Worm (Caenorhabditis elegans) whole organism, young adult: ENCODE data around the gene B0228.7.

Experiments used
- B0261.1 ChIP-seq: sonication (generic microtip); optimal IDR thresholded peaks from 2 replicates; lab custom pipeline; 2016; ENCODE audit warnings: mild to moderate bottlenecking, missing genetic modification characterization, moderate library complexity, missing compliant biosample characterization
- B0336.3 ChIP-seq: fragments of 200-800 bp; sonication (Bioruptor generic); IDR thresholded peaks from 2 replicates; pipeline ENCODE4 v1.3.6; 2022; ENCODE audit warnings: missing genetic modification characterization, missing compliant biosample characterization
- F23B12.7 ChIP-seq: sonication (generic microtip); optimal IDR thresholded peaks from 2 replicates; lab custom pipeline; 2017; ENCODE audit warnings: missing genetic modification characterization, mild to moderate bottlenecking, missing compliant biosample characterization, antibody characterized with exemption, moderate library complexity; ENCODE audit not compliant: insufficient read depth
- F37B4.10 ChIP-seq: fragments of 200-800 bp; sonication (Bioruptor generic); IDR thresholded peaks from 2 replicates; pipeline ENCODE4 v1.3.6; 2022; ENCODE audit warnings: missing genetic modification characterization, missing compliant biosample characterization
- F57A8.1 ChIP-seq: fragments of 200-800 bp; sonication (Bioruptor generic); optimal IDR thresholded peaks from 2 replicates; lab custom pipeline; 2018; ENCODE audit warnings: mild to moderate bottlenecking, missing genetic modification characterization, moderate library complexity, missing compliant biosample characterization
- K12H6.12 ChIP-seq: fragments of 200-800 bp; sonication (Bioruptor generic); optimal IDR thresholded peaks from 2 replicates; lab custom pipeline; 2018; ENCODE audit warnings: mild to moderate bottlenecking, missing genetic modification characterization, missing compliant biosample characterization
- Y53G8AR.9 ChIP-seq: fragments of 200-800 bp; sonication (Bioruptor generic); conservative IDR thresholded peaks from 2 replicates; pipeline ENCODE4 v1.3.6; 2022; ENCODE audit warnings: missing genetic modification reagents, missing genetic modification characterization, missing compliant biosample characterization
- Y67H2A.10 ChIP-seq: fragments of 200-800 bp; sonication (Bioruptor generic); conservative IDR thresholded peaks from 2 replicates; pipeline ENCODE4 v1.3.6; 2022; ENCODE audit warnings: missing genetic modification reagents, missing genetic modification characterization, missing compliant biosample characterization
- ZK185.1 ChIP-seq: sonication (generic microtip); optimal IDR thresholded peaks from 2 replicates; lab custom pipeline; 2016; ENCODE audit warnings: mild to moderate bottlenecking, missing genetic modification characterization, missing compliant biosample characterization; ENCODE audit not compliant: poor library complexity, severe bottlenecking
- akir-1 ChIP-seq: fragments of 200-800 bp; sonication (Bioruptor generic); optimal IDR thresholded peaks from 2 replicates; lab custom pipeline; 2018; ENCODE audit warnings: mild to moderate bottlenecking, missing genetic modification characterization, moderate library complexity, missing compliant biosample characterization
- ama-1 ChIP-seq, 3 experiments: fragments of 150-350 bp in 1 of 3; sonication (generic microtip) in 2 of 3; optimal IDR thresholded peaks; 2 replicates each; lab custom pipeline; 2014 to 2018; ENCODE audit warnings: missing biosample characterization in 2 of 3, missing genetic modification characterization in 2 of 3, missing genetic modification reagents in 2 of 3
- aptf-3 ChIP-seq: fragments of 200-800 bp; sonication (Bioruptor generic); IDR thresholded peaks from 2 replicates; pipeline ENCODE4 v1.3.6; 2022; ENCODE audit warnings: missing genetic modification characterization, missing compliant biosample characterization
- ceh-100 ChIP-seq: fragments of 200-800 bp; sonication (Bioruptor generic); IDR thresholded peaks from 2 replicates; pipeline ENCODE4 v1.3.6; 2022; ENCODE audit warnings: missing genetic modification reagents, missing genetic modification characterization, missing compliant biosample characterization
- chd-7 ChIP-seq: sonication (generic microtip); optimal IDR thresholded peaks from 2 replicates; lab custom pipeline; 2016; ENCODE audit warnings: mild to moderate bottlenecking, missing genetic modification characterization, moderate library complexity, missing compliant biosample characterization
- dox-1 ChIP-seq: fragments of 200-800 bp; sonication (Bioruptor generic); IDR thresholded peaks from 2 replicates; pipeline ENCODE4 v1.3.6; 2022; ENCODE audit warnings: missing genetic modification reagents, missing genetic modification characterization, missing compliant biosample characterization
- dpff-1 ChIP-seq: sonication (generic microtip); optimal IDR thresholded peaks from 2 replicates; lab custom pipeline; 2017; ENCODE audit warnings: mild to moderate bottlenecking, missing genetic modification characterization, missing compliant biosample characterization
- egl-18 ChIP-seq: fragments of 200-800 bp; sonication (Bioruptor generic); IDR thresholded peaks from 2 replicates; pipeline ENCODE4 v1.3.6; 2022; ENCODE audit warnings: missing genetic modification reagents, missing genetic modification characterization, missing compliant biosample characterization
- ets-4 ChIP-seq: fragments of 200-800 bp; sonication (Bioruptor generic); optimal IDR thresholded peaks from 2 replicates; lab custom pipeline; 2018; ENCODE audit warnings: mild to moderate bottlenecking, missing genetic modification characterization, missing compliant biosample characterization
- him-1 ChIP-seq: sonication (generic microtip); optimal IDR thresholded peaks from 2 replicates; lab custom pipeline; 2016; ENCODE audit warnings: missing genotype, missing genetic modification reagents, missing genetic modification characterization, missing compliant biosample characterization
- hmg-1.2 ChIP-seq: fragments of 200-800 bp; sonication (Bioruptor generic); IDR thresholded peaks from 2 replicates; pipeline ENCODE4 v1.3.6; 2022; ENCODE audit warnings: missing genetic modification reagents, missing genetic modification characterization, missing compliant biosample characterization
- hsf-1 ChIP-seq: fragments of 200-800 bp; sonication (Bioruptor generic); IDR thresholded peaks from 2 replicates; pipeline ENCODE4 v1.3.6; 2022; ENCODE audit warnings: missing genetic modification reagents, missing genetic modification characterization, missing compliant biosample characterization
- lin-26 ChIP-seq: fragments of 200-800 bp; sonication (Bioruptor generic); IDR thresholded peaks from 2 replicates; pipeline ENCODE4 v1.3.6; 2022; ENCODE audit warnings: missing genetic modification reagents, missing genetic modification characterization, missing compliant biosample characterization
- lsl-1 ChIP-seq: fragments of 200-800 bp; sonication (Bioruptor generic); optimal IDR thresholded peaks from 2 replicates; lab custom pipeline; 2018; ENCODE audit warnings: mild to moderate bottlenecking, missing genetic modification characterization, moderate library complexity, missing compliant biosample characterization
- lsy-27 ChIP-seq: sonication (generic microtip); optimal IDR thresholded peaks from 2 replicates; lab custom pipeline; 2017; ENCODE audit warnings: missing genetic modification characterization, mild to moderate bottlenecking, missing compliant biosample characterization, antibody characterized with exemption, missing genotype, borderline replicate concordance; ENCODE audit not compliant: insufficient read depth
- madf-6 ChIP-seq: fragments of 200-800 bp; sonication (Bioruptor generic); IDR thresholded peaks from 2 replicates; pipeline ENCODE4 v1.3.6; 2022; ENCODE audit warnings: missing genetic modification reagents, missing genetic modification characterization, missing compliant biosample characterization
- mcd-1 ChIP-seq: fragments of 200-800 bp; sonication (Bioruptor generic); IDR thresholded peaks from 2 replicates; pipeline ENCODE4 v1.3.6; 2022; ENCODE audit warnings: missing genetic modification reagents, missing genetic modification characterization, missing compliant biosample characterization
- nfya-2 ChIP-seq: fragments of 200-800 bp; sonication (Bioruptor generic); IDR thresholded peaks from 2 replicates; pipeline ENCODE4 v1.3.6; 2022; ENCODE audit warnings: missing genetic modification reagents, missing genetic modification characterization, missing compliant biosample characterization
- nfyb-1 ChIP-seq: fragments of 200-800 bp; sonication (Bioruptor generic); IDR thresholded peaks from 2 replicates; pipeline ENCODE4 v1.3.6; 2022; ENCODE audit warnings: missing genetic modification reagents, missing genetic modification characterization, missing compliant biosample characterization
- nhr-80 ChIP-seq: sonication (generic microtip); optimal IDR thresholded peaks from 2 replicates; lab custom pipeline; 2016; ENCODE audit warnings: missing genetic modification characterization, missing compliant biosample characterization
- pbrm-1 ChIP-seq: fragments of 200-800 bp; sonication (Bioruptor generic); IDR thresholded peaks from 2 replicates; pipeline ENCODE4 v1.3.6; 2022; ENCODE audit warnings: missing genetic modification reagents, missing genetic modification characterization, missing compliant biosample characterization
- rcor-1 ChIP-seq: fragments of 200-800 bp; sonication (Bioruptor generic); IDR thresholded peaks from 2 replicates; pipeline ENCODE4 v1.3.6; 2022; ENCODE audit warnings: missing genetic modification reagents, missing genetic modification characterization, missing compliant biosample characterization
- rpc-1 ChIP-seq, 2 experiments: fragments of 150-350 bp in 1 of 2; sonication (generic microtip) in 1 of 2; optimal IDR thresholded peaks; 2 replicates each; lab custom pipeline; 2014 to 2018; ENCODE audit warnings: missing biosample characterization in 1 of 2, missing genetic modification characterization in 1 of 2, missing genetic modification reagents in 1 of 2, missing genotype in 1 of 2
- snpc-1.1 ChIP-seq: sonication (generic microtip); optimal IDR thresholded peaks from 2 replicates; lab custom pipeline; 2017; ENCODE audit warnings: missing genetic modification characterization, mild to moderate bottlenecking, missing compliant biosample characterization, antibody characterized with exemption, moderate library complexity, missing genotype, missing genetic modification reagents; ENCODE audit not compliant: insufficient read depth
- snpc-4 ChIP-seq, 5 experiments: fragments of 150-350 bp in 1 of 5; sonication (generic microtip) in 4 of 5; optimal IDR thresholded peaks; 2 replicates each; lab custom pipeline; 2014 to 2018; ENCODE audit warnings: missing genetic modification characterization in 5 of 5, missing biosample characterization in 3 of 5, antibody characterized with exemption in 2 of 5, mild to moderate bottlenecking in 2 of 5, missing compliant biosample characterization in 2 of 5, missing genotype in 2 of 5, moderate library complexity in 2 of 5, missing genetic modification reagents in 1 of 5
- tbp1 ChIP-seq: fragments of 200-800 bp; sonication (Bioruptor generic); optimal IDR thresholded peaks from 2 replicates; lab custom pipeline; 2018; ENCODE audit warnings: mild to moderate bottlenecking, missing genetic modification characterization, missing compliant biosample characterization
- xnd-1 ChIP-seq: sonication (generic microtip); optimal IDR thresholded peaks from 2 replicates; lab custom pipeline; 2016; ENCODE audit warnings: missing genotype, missing genetic modification reagents, missing genetic modification characterization, missing compliant biosample characterization
- zim-3 ChIP-seq: sonication (generic microtip); optimal IDR thresholded peaks from 2 replicates; lab custom pipeline; 2017; ENCODE audit warnings: mild to moderate bottlenecking, missing genetic modification characterization, moderate library complexity, missing compliant biosample characterization
- ztf-18 ChIP-seq: sonication (generic microtip); optimal IDR thresholded peaks from 2 replicates; lab custom pipeline; 2016; ENCODE audit warnings: missing genotype, mild to moderate bottlenecking, missing genetic modification characterization, missing compliant biosample characterization
- ztf-26 ChIP-seq: sonication (generic microtip); optimal IDR thresholded peaks from 2 replicates; lab custom pipeline; 2017; ENCODE audit warnings: missing genetic modification characterization, missing compliant biosample characterization
- ztf-28 ChIP-seq: fragments of 200-800 bp; sonication (Bioruptor generic); IDR thresholded peaks from 2 replicates; pipeline ENCODE4 v1.3.6; 2022; ENCODE audit warnings: missing genetic modification reagents, missing genetic modification characterization, missing compliant biosample characterization

Gene B0228.7

ce11 chrII:7708540-7708939, 50.3 kb downstream of the B0228.7 start, which contains the start of gene B0495.9 (continued):
- TF ChIP-seq xnd-1 (tag; lab: Kevin White, UChicago), result peak; percentile 12
- no peak for TF ChIP-seq ztf-26
- TF ChIP-seq hmg-1.2 (GFP tag; lab: Robert Waterston, UW), result peak; percentile 39; the same call in 1 of the 2 replicates
- no peak for TF ChIP-seq ets-4 (GFP tag; lab: Kevin White, UChicago)
- TF ChIP-seq aptf-3 (GFP tag; lab: Robert Waterston, UW), result no peak
- no peak for TF ChIP-seq egl-18 (GFP tag; lab: Robert Waterston, UW)
- TF ChIP-seq him-1 (tag; lab: Kevin White, UChicago), result peak; percentile 26
- no peak for TF ChIP-seq chd-7 (tag; lab: Kevin White, UChicago)
- TF ChIP-seq madf-6 (GFP tag; lab: Robert Waterston, UW), result peak; percentile 66
- peak; percentile 42 for TF ChIP-seq ceh-100 (GFP tag; lab: Robert Waterston, UW)
- peak; percentile 40 for TF ChIP-seq rpc-1 (optimal IDR thresholded peaks at IDR 0.05; lab: Kevin White, UChicago)
- no peak for TF ChIP-seq rpc-1 (tag; optimal IDR thresholded peaks at IDR 0.05; lab: Kevin White, UChicago)
- peak; percentile 81 for TF ChIP-seq dox-1 (GFP tag; lab: Robert Waterston, UW)
- TF ChIP-seq ama-1 (optimal IDR thresholded peaks at IDR 0.05; lab: Kevin White, UChicago), result no peak
- peak in 1 of 2 experiments; percentile 45 for TF ChIP-seq ama-1 (GFP tag; optimal IDR thresholded peaks at IDR 0.05; lab: Kevin White, UChicago)
- no peak for TF ChIP-seq F57A8.1
- peak; percentile 36 for TF ChIP-seq tbp1 (GFP tag; lab: Kevin White, UChicago)
- TF ChIP-seq ztf-18, result peak; percentile 49
- TF ChIP-seq Y67H2A.10 (GFP tag; lab: Robert Waterston, UW), result no peak
- peak; percentile 73; the same call in 1 of the 2 replicates for TF ChIP-seq ztf-28 (GFP tag; lab: Robert Waterston, UW)
- TF ChIP-seq lsl-1 (GFP tag; lab: Kevin White, UChicago), result peak; percentile 60
- TF ChIP-seq pbrm-1 (GFP tag; lab: Robert Waterston, UW), result peak; percentile 51; the same call in 1 of the 2 replicates
- TF ChIP-seq rcor-1 (GFP tag; lab: Robert Waterston, UW), result peak; percentile 28; the same call in 1 of the 2 replicates
- TF ChIP-seq snpc-4 (GFP tag; optimal IDR thresholded peaks at IDR 0.05; lab: Kevin White, UChicago), result peak; percentile 5
- TF ChIP-seq snpc-4 (tag; optimal IDR thresholded peaks at IDR 0.05; lab: Kevin White, UChicago), result no peak
- TF ChIP-seq ZK185.1 (tag; lab: Kevin White, UChicago), result peak; percentile 66
- no peak for TF ChIP-seq dpff-1 (tag; lab: Kevin White, UChicago)
- TF ChIP-seq B0261.1 (tag; lab: Kevin White, UChicago), result no peak
- TF ChIP-seq lsy-27 (tag; lab: Kevin White, UChicago), result no peak
- TF ChIP-seq F23B12.7, result peak; percentile 26
- no peak for TF ChIP-seq F37B4.10 (GFP tag; lab: Robert Waterston, UW)
- peak; percentile 44; the same call in 1 of the 2 replicates for TF ChIP-seq nfyb-1 (GFP tag; lab: Robert Waterston, UW)
- TF ChIP-seq lin-26 (GFP tag; lab: Robert Waterston, UW), result no peak
- peak; percentile 63 for TF ChIP-seq mcd-1 (GFP tag; lab: Robert Waterston, UW)
- peak; percentile 4 for TF ChIP-seq snpc-1.1 (tag; lab: Kevin White, UChicago)
- peak; percentile 51 for TF ChIP-seq nhr-80 (tag; lab: Kevin White, UChicago)
- TF ChIP-seq hsf-1 (GFP tag; lab: Robert Waterston, UW), result no peak
- TF ChIP-seq K12H6.12 (tag; lab: Kevin White, UChicago), result peak; percentile 19
- TF ChIP-seq akir-1, result no peak

DNA sequence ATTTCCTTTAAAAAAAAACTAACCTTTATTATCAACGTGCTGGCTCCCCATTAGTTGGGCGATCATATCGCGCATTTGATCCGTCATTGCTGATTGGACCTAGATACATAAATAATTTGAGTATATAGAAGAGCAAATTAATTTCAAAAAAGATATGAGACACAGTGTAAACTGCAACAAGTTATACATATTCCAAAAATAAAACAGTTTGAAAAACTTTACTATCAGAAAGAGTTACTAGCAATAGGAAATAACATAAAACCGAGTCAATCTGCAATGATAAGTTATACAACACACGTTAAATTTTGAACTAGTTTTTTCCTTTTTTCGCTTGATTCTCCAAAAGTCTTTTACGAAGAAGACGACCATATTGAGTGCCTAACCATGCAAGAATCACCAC, 51.4 kb downstream of the B0228.7 start, which contains the start of gene luc-7L:
luc-7L (minus strand) TSS at position 101 of the 400 bp plus-strand sequence.
- TF ChIP-seq Y53G8AR.9 (no peak), rcor-1 (GFP tag; lab: Robert Waterston, UW) (no peak), mcd-1 (GFP tag; lab: Robert Waterston, UW) (no peak), ceh-100 (GFP tag; lab: Robert Waterston, UW) (no peak), zim-3 (tag; lab: Kevin White, UChicago) (no peak), B0336.3 (GFP tag; lab: Robert Waterston, UW) (no peak), nfya-2 (GFP tag; lab: Robert Waterston, UW) (no peak)
